Worm (Caenorhabditis elegans): ENCODE results near the gene Y75B8A.8.

The Y75B8A.8 gene

ce11 chrIII:12139471-12139870 lies 21.1 kb upstream of the Y75B8A.8 start:
- TF ChIP-seq mcd-1 (GFP tag; IDR thresholded peaks at IDR 0.05) (no peak), unc-62 (GFP tag; optimal IDR thresholded peaks at IDR 0.05) (no peak), bed-1 (GFP tag; IDR thresholded peaks at IDR 0.05) (no peak), aptf-2 (GFP tag; conservative IDR thresholded peaks at IDR 0.05) (no peak), Y79H2A.3 (GFP tag; conservative IDR thresholded peaks at IDR 0.05) (no peak), B0035.1 (tag; optimal IDR thresholded peaks at IDR 0.05) (no peak), hrde-1 (tag; optimal IDR thresholded peaks at IDR 0.05; ENCODE audit: borderline replicate concordance) (no peak), madf-6 (GFP tag; IDR thresholded peaks at IDR 0.05) (no peak), egl-18 (GFP tag; IDR thresholded peaks at IDR 0.05) (no peak), Y53F4B.3 (GFP tag; IDR thresholded peaks at IDR 0.05) (no peak)

- no peak for TF ChIP-seq ccch-3 (GFP tag; optimal IDR thresholded peaks at IDR 0.05)
- TF ChIP-seq ets-4 (GFP tag; optimal IDR thresholded peaks at IDR 0.05), result no peak
- TF ChIP-seq ztf-25 (GFP tag; IDR thresholded peaks at IDR 0.05), result no peak
- TF ChIP-seq nhr-80 (tag; optimal IDR thresholded peaks at IDR 0.05), result no peak
- TF ChIP-seq aptf-3 (GFP tag; IDR thresholded peaks at IDR 0.05), result no peak
- no peak for TF ChIP-seq ztf-28 (GFP tag; IDR thresholded peaks at IDR 0.05)
- TF ChIP-seq Y95B8A.8 (GFP tag; IDR thresholded peaks at IDR 0.05), result no peak
- TF ChIP-seq hlh-26 (GFP tag; conservative IDR thresholded peaks at IDR 0.05), result no peak
- no peak for TF ChIP-seq attf-6 (GFP tag; IDR thresholded peaks at IDR 0.05)
- TF ChIP-seq pbrm-1 (GFP tag; IDR thresholded peaks at IDR 0.05), result no peak
Measured at ce11 chrIII:12142419-12143107, 18.0 kb upstream of the Y75B8A.8 start.

ce11 chrIII:12143792-12144191 lies 16.8 kb upstream of the Y75B8A.8 start:
- no peak for TF ChIP-seq mel-28 (tag; optimal IDR thresholded peaks at IDR 0.05; ENCODE audit: borderline replicate concordance)
- no peak for TF ChIP-seq let-526 (GFP tag; IDR thresholded peaks at IDR 0.05)
- TF ChIP-seq him-1 (tag; optimal IDR thresholded peaks at IDR 0.05), result no peak
- no peak for TF ChIP-seq madf-8 (GFP tag; conservative IDR thresholded peaks at IDR 0.05)
- TF ChIP-seq pbrm-1 (GFP tag; IDR thresholded peaks at IDR 0.05), result no peak
- no peak for TF ChIP-seq F55B11.4 (tag; optimal IDR thresholded peaks at IDR 0.05; ENCODE audit: borderline replicate concordance, insufficient read depth)
- TF ChIP-seq lin-54 (GFP tag; optimal IDR thresholded peaks at IDR 0.05), result no peak
- no peak for TF ChIP-seq F33H1.4 (GFP tag; IDR thresholded peaks at IDR 0.05)
- no peak for TF ChIP-seq hmg-20 (GFP tag; IDR thresholded peaks at IDR 0.05)
- no peak for TF ChIP-seq B0019.2 (GFP tag; conservative IDR thresholded peaks at IDR 0.05)
- TF ChIP-seq Y56A3A.18 (GFP tag; IDR thresholded peaks at IDR 0.05), result no peak
- no peak for TF ChIP-seq unc-62 (GFP tag; optimal IDR thresholded peaks at IDR 0.05)
- TF ChIP-seq snpc-3.4 (tag; optimal IDR thresholded peaks at IDR 0.05), result no peak
- no peak for TF ChIP-seq akir-1 (GFP tag; optimal IDR thresholded peaks at IDR 0.05)
- no peak for TF ChIP-seq gei-17 (GFP tag; optimal IDR thresholded peaks at IDR 0.05)
- TF ChIP-seq hmg-1.2 (GFP tag; IDR thresholded peaks at IDR 0.05), result no peak
- no peak for TF ChIP-seq lin-26 (GFP tag; IDR thresholded peaks at IDR 0.05)
- TF ChIP-seq F52B5.7 (tag; optimal IDR thresholded peaks at IDR 0.05), result no peak
- no peak for TF ChIP-seq somi-1 (GFP tag; optimal IDR thresholded peaks at IDR 0.05)

All from whole organism, young adult.